Worm (Caenorhabditis elegans): ENCODE measurements around the gene H17B01.2.
A peak's percentile ranks its signal among the peaks of the same experiment; 100 is the strongest.

Gene H17B01.2

ce11 chrII:1481660-1482059, 11.3 kb downstream of the H17B01.2 start (continued):
- TF ChIP-seq F57A8.1 (GFP tag; optimal IDR thresholded peaks at IDR 0.05): no peak

ce11 chrII:1482419-1482818, 12.1 kb downstream of the H17B01.2 start:
- no peak for TF ChIP-seq T26A5.8 (tag; optimal IDR thresholded peaks at IDR 0.05)
- TF ChIP-seq K12H6.12 (tag; optimal IDR thresholded peaks at IDR 0.05): no peak
- TF ChIP-seq hrde-1 (tag; optimal IDR thresholded peaks at IDR 0.05; ENCODE audit: borderline replicate concordance): no peak
- no peak for TF ChIP-seq ztf-18 (tag; optimal IDR thresholded peaks at IDR 0.05)
- TF ChIP-seq tbp1 (GFP tag; optimal IDR thresholded peaks at IDR 0.05): peak; percentile 67
- no peak for TF ChIP-seq rpc-1 (optimal IDR thresholded peaks at IDR 0.05)
- peak; percentile 53 for TF ChIP-seq rpc-1 (tag; optimal IDR thresholded peaks at IDR 0.05)
- TF ChIP-seq Y53F4B.3 (GFP tag; IDR thresholded peaks at IDR 0.05): no peak
- TF ChIP-seq aptf-3 (GFP tag; IDR thresholded peaks at IDR 0.05): no peak
- TF ChIP-seq cebp-2 (GFP tag; IDR thresholded peaks at IDR 0.05): no peak
- no peak for TF ChIP-seq nhr-120 (GFP tag; IDR thresholded peaks at IDR 0.05)

- TF ChIP-seq nhr-80 (tag; optimal IDR thresholded peaks at IDR 0.05): no peak
- TF ChIP-seq nhr-120 (GFP tag; IDR thresholded peaks at IDR 0.05): no peak
- no peak for TF ChIP-seq nhr-179 (tag; optimal IDR thresholded peaks at IDR 0.05)
- no peak for TF ChIP-seq snpc-3.4 (tag; optimal IDR thresholded peaks at IDR 0.05)
- TF ChIP-seq ztf-25 (GFP tag; IDR thresholded peaks at IDR 0.05): no peak
- no peak for TF ChIP-seq F33H1.4 (GFP tag; IDR thresholded peaks at IDR 0.05)
- TF ChIP-seq Y79H2A.3 (GFP tag; conservative IDR thresholded peaks at IDR 0.05): no peak
- no peak for TF ChIP-seq F52B5.7 (tag; optimal IDR thresholded peaks at IDR 0.05)
- no peak for TF ChIP-seq zim-3 (tag; optimal IDR thresholded peaks at IDR 0.05)
- no peak for TF ChIP-seq rpc-1 (optimal IDR thresholded peaks at IDR 0.05)
- TF ChIP-seq rpc-1 (tag; optimal IDR thresholded peaks at IDR 0.05): no peak
- no peak for TF ChIP-seq Y53F4B.3 (GFP tag; IDR thresholded peaks at IDR 0.05)
- no peak for TF ChIP-seq F22D6.2 (tag; optimal IDR thresholded peaks at IDR 0.05)
- TF ChIP-seq Y53G8AR.9 (GFP tag; conservative IDR thresholded peaks at IDR 0.05): no peak
- TF ChIP-seq lir-1 (GFP tag; conservative IDR thresholded peaks at IDR 0.05): no peak
- TF ChIP-seq bed-2 (GFP tag; IDR thresholded peaks at IDR 0.05): no peak
- no peak for TF ChIP-seq ccch-3 (GFP tag; optimal IDR thresholded peaks at IDR 0.05)
- TF ChIP-seq ztf-28 (GFP tag; IDR thresholded peaks at IDR 0.05): no peak
- TF ChIP-seq bed-1 (GFP tag; IDR thresholded peaks at IDR 0.05): no peak
- TF ChIP-seq chd-7 (tag; optimal IDR thresholded peaks at IDR 0.05): no peak
Measured at ce11 chrII:1490813-1491212, 20.4 kb downstream of the H17B01.2 start.

ce11 chrII:1500286-1500840, 30.0 kb downstream of the H17B01.2 start, which contains the start of gene emc-1:
Gene emc-1, minus strand, starts transcription at chrII:1500330.
- TF ChIP-seq dpl-1 (GFP tag; optimal IDR thresholded peaks at IDR 0.05) (no peak), atf-7 (tag; optimal IDR thresholded peaks at IDR 0.05) (no peak), F39B2.1 (GFP tag; IDR thresholded peaks at IDR 0.05) (no peak), egrh-3 (GFP tag; IDR thresholded peaks at IDR 0.05) (no peak), nhr-120 (GFP tag; IDR thresholded peaks at IDR 0.05) (no peak), snpc-1.1 (tag; optimal IDR thresholded peaks at IDR 0.05; ENCODE audit: insufficient read depth) (no peak), rec-8 (tag; optimal IDR thresholded peaks at IDR 0.05) (no peak), Y56A3A.18 (GFP tag; IDR thresholded peaks at IDR 0.05) (no peak), mxl-1 (tag; optimal IDR thresholded peaks at IDR 0.05) (no peak), hsf-1 (GFP tag; IDR thresholded peaks at IDR 0.05) (no peak), tlf-1 (GFP tag; optimal IDR thresholded peaks at IDR 0.05) (no peak), hmg-1.2 (GFP tag; IDR thresholded peaks at IDR 0.05) (no peak)
